Comparison of ENCODE assay signal across 4 fruit fly cellular contexts in genomic region chr3R:30843709-30844108, dm6.
TF ChIP-seq lines count a peak whose summit lies in the region.

No protein-coding gene starts in this region.

- TF ChIP-seq CTCF in whole organism, embryonic (GFP tag; optimal IDR thresholded peaks at IDR 0.05; lab: Kevin White, UChicago) = no peak

TF ChIP-seq in whole organism, embryonic, 481 proteins besides CTCF, POLR2A, EP300 and RAD21:
- TF ChIP-seq Ets65A (GFP tag; lab: Kevin White, UChicago) (peak; percentile 69), Taf1 (GFP tag; IDR thresholded peaks at IDR 0.05; lab: Robert Waterston, UW) (no peak)

TF ChIP-seq in whole organism, prepupa, 60 proteins besides CTCF, POLR2A, EP300 and RAD21 (continues in another document):
- TF ChIP-seq Gug (GFP tag; IDR thresholded peaks at IDR 0.05; lab: Robert Waterston, UW) (peak; percentile 12; the same call in 1 of the 2 replicates), Eip75B (GFP tag; optimal IDR thresholded peaks at IDR 0.05; lab: Kevin White, UChicago) (peak; percentile 39), CG11762 (GFP tag; optimal IDR thresholded peaks at IDR 0.05; lab: Kevin White, UChicago; ENCODE audit: insufficient read depth) (peak; percentile 16), topi (GFP tag; optimal IDR thresholded peaks at IDR 0.05; lab: Kevin White, UChicago) (peak; percentile 76), CG4318 (GFP tag; optimal IDR thresholded peaks at IDR 0.05; lab: Kevin White, UChicago) (no peak), CG1621 (tag; optimal IDR thresholded peaks at IDR 0.05; lab: Kevin White, UChicago) (no peak), CG31627 (GFP tag; optimal IDR thresholded peaks at IDR 0.05; lab: Kevin White, UChicago) (peak; percentile 65), Sox14 (GFP tag; optimal IDR thresholded peaks at IDR 0.05; lab: Kevin White, UChicago) (no peak), cyc (GFP tag; optimal IDR thresholded peaks at IDR 0.05; lab: Kevin White, UChicago) (peak; percentile 53), Ets96B (tag; optimal IDR thresholded peaks at IDR 0.05; lab: Kevin White, UChicago) (peak; percentile 68), ss (GFP tag; optimal IDR thresholded peaks at IDR 0.05; lab: Kevin White, UChicago) (peak in 1 of 2 experiments; percentile 45), vri (GFP tag; optimal IDR thresholded peaks at IDR 0.05; lab: Kevin White, UChicago) (no peak), Eip78C (GFP tag; lab: Kevin White, UChicago) (peak; percentile 86), CG3032 (tag; optimal IDR thresholded peaks at IDR 0.05; lab: Kevin White, UChicago) (peak; percentile 60), achi (GFP tag; optimal IDR thresholded peaks at IDR 0.05; lab: Kevin White, UChicago) (peak; percentile 14), CG6163 (GFP tag; IDR thresholded peaks at IDR 0.05; lab: Robert Waterston, UW) (0 out of 3 replicates have a peak, but pooled peaks have one; percentile 42), CG8632 (GFP tag; optimal IDR thresholded peaks at IDR 0.05; lab: Kevin White, UChicago) (peak; percentile 51), Ets21C (GFP tag; optimal IDR thresholded peaks at IDR 0.05; lab: Kevin White, UChicago) (peak; percentile 58), Smox (GFP tag; optimal IDR thresholded peaks at IDR 0.05; lab: Kevin White, UChicago) (peak; percentile 77), fd59A (GFP tag; optimal IDR thresholded peaks at IDR 0.05; lab: Kevin White, UChicago) (peak; percentile 3), fd85E (GFP tag; optimal IDR thresholded peaks at IDR 0.05; lab: Kevin White, UChicago) (no peak), svp (GFP tag; lab: Kevin White, UChicago) (peak; percentile 93), CG34406 (GFP tag; optimal IDR thresholded peaks at IDR 0.05; lab: Kevin White, UChicago) (peak; percentile 8), CG11294 (GFP tag; IDR thresholded peaks at IDR 0.05; lab: Robert Waterston, UW) (no peak), CG10669 (GFP tag; optimal IDR thresholded peaks at IDR 0.05; lab: Kevin White, UChicago) (peak; percentile 64), dsx (GFP tag; optimal IDR thresholded peaks at IDR 0.05; lab: Kevin White, UChicago; ENCODE audit: poor library complexity, severe bottlenecking) (peak; percentile 36), CG10631 (GFP tag; optimal IDR thresholded peaks at IDR 0.05; lab: Kevin White, UChicago) (peak; percentile 7), CG15336 (GFP tag; IDR thresholded peaks at IDR 0.05; lab: Robert Waterston, UW) (no peak), CG7368 (GFP tag; optimal IDR thresholded peaks at IDR 0.05; lab: Kevin White, UChicago) (no peak)

TF ChIP-seq in whole organism, pupa, 21 proteins besides CTCF, POLR2A, EP300 and RAD21:
- TF ChIP-seq CG8159 (tag; optimal IDR thresholded peaks at IDR 0.05; lab: Kevin White, UChicago) (peak; percentile 72), Pif1B (GFP tag; optimal IDR thresholded peaks at IDR 0.05; lab: Kevin White, UChicago) (peak; percentile 10), CG9948 (tag; optimal IDR thresholded peaks at IDR 0.05; lab: Kevin White, UChicago) (peak; percentile 34), Pif1A (GFP tag; optimal IDR thresholded peaks at IDR 0.05; lab: Kevin White, UChicago) (no peak), Snoo (tag; optimal IDR thresholded peaks at IDR 0.05; lab: Kevin White, UChicago) (no peak), CG17806 (tag; optimal IDR thresholded peaks at IDR 0.05; lab: Kevin White, UChicago) (peak; percentile 53), CG34367 (tag; optimal IDR thresholded peaks at IDR 0.05; lab: Kevin White, UChicago) (peak; percentile 38), rn (GFP tag; IDR thresholded peaks at IDR 0.05; lab: Robert Waterston, UW) (no peak), CG15710 (tag; optimal IDR thresholded peaks at IDR 0.05; lab: Kevin White, UChicago) (peak; percentile 69)

TF ChIP-seq in whole organism, wandering third instar larva, 38 proteins besides CTCF, POLR2A, EP300 and RAD21:
- TF ChIP-seq Abd-B (GFP tag; optimal IDR thresholded peaks at IDR 0.05; lab: Kevin White, UChicago) (no peak), lola (GFP tag; optimal IDR thresholded peaks at IDR 0.05; lab: Kevin White, UChicago) (no peak), CrebA (GFP tag; optimal IDR thresholded peaks at IDR 0.05; lab: Kevin White, UChicago; ENCODE audit: borderline replicate concordance) (no peak), HLH106 (tag; optimal IDR thresholded peaks at IDR 0.05; lab: Kevin White, UChicago) (peak; percentile 36), brk (GFP tag; optimal IDR thresholded peaks at IDR 0.05; lab: Kevin White, UChicago) (no peak), CG32264 (GFP tag; optimal IDR thresholded peaks at IDR 0.05; lab: Kevin White, UChicago) (no peak), woc (GFP tag; optimal IDR thresholded peaks at IDR 0.05; lab: Kevin White, UChicago) (no peak), N (GFP tag; optimal IDR thresholded peaks at IDR 0.05; lab: Kevin White, UChicago) (no peak), dmrt93B (GFP tag; optimal IDR thresholded peaks at IDR 0.05; lab: Kevin White, UChicago) (no peak), Sp1 (GFP tag; optimal IDR thresholded peaks at IDR 0.05; lab: Kevin White, UChicago) (no peak), dsf (GFP tag; optimal IDR thresholded peaks at IDR 0.05; lab: Kevin White, UChicago; ENCODE audit: borderline replicate concordance) (no peak), usp (GFP tag; optimal IDR thresholded peaks at IDR 0.05; lab: Kevin White, UChicago) (no peak), dl (GFP tag; optimal IDR thresholded peaks at IDR 0.05; lab: Kevin White, UChicago; ENCODE audit: insufficient read depth in 1 of 2, partially characterized antibody in 2 of 2) (no peak), Mio (GFP tag; optimal IDR thresholded peaks at IDR 0.05; lab: Kevin White, UChicago) (no peak), CG9705 (GFP tag; optimal IDR thresholded peaks at IDR 0.05; lab: Kevin White, UChicago) (no peak), GATAd (GFP tag; optimal IDR thresholded peaks at IDR 0.05; lab: Kevin White, UChicago) (no peak), Dfd (GFP tag; optimal IDR thresholded peaks at IDR 0.05; lab: Kevin White, UChicago) (no peak), Myc (optimal IDR thresholded peaks at IDR 0.05; lab: Kevin White, UChicago) (no peak), pan (optimal IDR thresholded peaks at IDR 0.05; lab: Kevin White, UChicago) (no peak), Hnf4 (GFP tag; optimal IDR thresholded peaks at IDR 0.05; lab: Kevin White, UChicago) (no peak), tai (GFP tag; optimal IDR thresholded peaks at IDR 0.05; lab: Kevin White, UChicago) (no peak), Rel (GFP tag; optimal IDR thresholded peaks at IDR 0.05; lab: Kevin White, UChicago) (no peak), Rel (tag; optimal IDR thresholded peaks at IDR 0.05; lab: Kevin White, UChicago) (no peak), h (GFP tag; optimal IDR thresholded peaks at IDR 0.05; lab: Kevin White, UChicago) (no peak), rgr (GFP tag; optimal IDR thresholded peaks at IDR 0.05; lab: Kevin White, UChicago) (no peak), jim (GFP tag; optimal IDR thresholded peaks at IDR 0.05; lab: Kevin White, UChicago) (no peak), fru (GFP tag; optimal IDR thresholded peaks at IDR 0.05; lab: Kevin White, UChicago) (peak; percentile 45), Vsx2 (GFP tag; optimal IDR thresholded peaks at IDR 0.05; lab: Kevin White, UChicago; ENCODE audit: partially characterized antibody) (no peak), sage (GFP tag; optimal IDR thresholded peaks at IDR 0.05; lab: Kevin White, UChicago) (no peak), psq (GFP tag; optimal IDR thresholded peaks at IDR 0.05; lab: Kevin White, UChicago) (no peak), ey (GFP tag; optimal IDR thresholded peaks at IDR 0.05; lab: Kevin White, UChicago) (peak; percentile 5), foxo (GFP tag; optimal IDR thresholded peaks at IDR 0.05; lab: Kevin White, UChicago) (peak in 1 of 2 experiments; percentile 16)
TF ChIP-seq in whole organism, wandering third instar larva: peak in this region for 4.

Comparison
In these comparisons a context has a peak if more than half of its experiments do, and no peak if none do; other contexts are left out.
1. Of the 7 proteins assayed by ChIP-seq in both whole organism, embryonic and whole organism, prepupa: peak only in whole organism, embryonic: none; only in whole organism, prepupa: Gug, Hr39 and Sox102F; in both: none; in neither: 4.